Fruit fly (Drosophila melanogaster) whole organism, embryonic: ENCODE results near the gene CCAP.
A peak's percentile ranks its signal among the peaks of the same experiment; 100 is the strongest.

ENCODE experiments used
- Atf3 ChIP-seq: fragments of 200-800 bp; sonication (Bioruptor generic); optimal IDR thresholded peaks from 3 replicates; lab custom pipeline; 2016; ENCODE audit warnings: missing biosample characterization, missing genetic modification characterization
- CG12744 ChIP-seq: fragments of 200-800 bp; sonication (Bioruptor generic); optimal IDR thresholded peaks from 2 replicates; lab custom pipeline; 2016; ENCODE audit warnings: missing biosample characterization, missing genetic modification characterization
- CG13287 ChIP-seq: fragments of 200-800 bp; sonication (Bioruptor generic); IDR thresholded peaks from 2 replicates; pipeline ENCODE4 v1.3.6; 2022; ENCODE audit warnings: missing biosample characterization, missing genetic modification characterization; ENCODE audit not compliant: partially characterized antibody
- CG13296 ChIP-seq: fragments of 200-800 bp; sonication (Bioruptor generic); optimal IDR thresholded peaks from 3 replicates; lab custom pipeline; 2018; ENCODE audit warnings: missing biosample characterization, mild to moderate bottlenecking, missing genetic modification characterization
- CG15696 ChIP-seq: fragments of 200-800 bp; sonication (Bioruptor generic); optimal IDR thresholded peaks from 2 replicates; lab custom pipeline; 2019; ENCODE audit warnings: missing biosample characterization, mild to moderate bottlenecking, missing genetic modification characterization, moderate library complexity
- CG17829 ChIP-seq: fragments of 200-800 bp; optimal IDR thresholded peaks from 2 replicates; lab custom pipeline; 2019; ENCODE audit warnings: missing biosample characterization, mild to moderate bottlenecking, missing genetic modification characterization, moderate library complexity
- CG2199 ChIP-seq: fragments of 200-800 bp; sonication (Bioruptor generic); IDR thresholded peaks from 3 replicates; pipeline ENCODE4 v1.3.6; 2022; ENCODE audit warnings: missing biosample characterization, missing genetic modification characterization
- CG2678 ChIP-seq: fragments of 200-800 bp; sonication (Bioruptor generic); optimal IDR thresholded peaks from 3 replicates; lab custom pipeline; 2019; ENCODE audit warnings: missing biosample characterization, mild to moderate bottlenecking, missing genetic modification characterization, moderate library complexity
- CG31388 ChIP-seq: fragments of 200-800 bp; sonication (Bioruptor generic); optimal IDR thresholded peaks from 2 replicates; lab custom pipeline; 2016; ENCODE audit warnings: missing biosample characterization, missing genetic modification characterization
- CG3847 ChIP-seq: fragments of 200-800 bp; sonication (Bioruptor generic); IDR thresholded peaks from 2 replicates; pipeline ENCODE4 v1.3.6; 2022; ENCODE audit warnings: missing biosample characterization, missing genetic modification characterization
- CG4282 ChIP-seq: fragments of 200-800 bp; sonication (Bioruptor generic); optimal IDR thresholded peaks from 2 replicates; lab custom pipeline; 2016; ENCODE audit warnings: missing biosample characterization, missing genetic modification characterization
- CG4617 ChIP-seq: fragments of 200-800 bp; sonication (Bioruptor generic); optimal IDR thresholded peaks from 3 replicates; lab custom pipeline; 2016; ENCODE audit warnings: missing biosample characterization, missing genetic modification characterization, borderline replicate concordance
- CG7271 ChIP-seq: fragments of 200-800 bp; sonication (Bioruptor generic); optimal IDR thresholded peaks from 2 replicates; lab custom pipeline; 2018; ENCODE audit warnings: missing biosample characterization, mild to moderate bottlenecking, missing genetic modification characterization, moderate library complexity
- CG7963 ChIP-seq: fragments of 200-800 bp; sonication (Bioruptor generic); IDR thresholded peaks from 3 replicates; pipeline ENCODE4 v1.3.6; 2022; ENCODE audit warnings: missing biosample characterization, missing genetic modification characterization; ENCODE audit not compliant: partially characterized antibody
- CG9727 ChIP-seq: fragments of 200-800 bp; sonication (Bioruptor generic); optimal IDR thresholded peaks from 3 replicates; lab custom pipeline; 2017; ENCODE audit warnings: missing biosample characterization, mild to moderate bottlenecking, missing genetic modification characterization
- CG9797 ChIP-seq: fragments of 200-800 bp; sonication (Bioruptor generic); optimal IDR thresholded peaks from 3 replicates; lab custom pipeline; 2018; ENCODE audit warnings: missing biosample characterization, mild to moderate bottlenecking, missing genetic modification characterization
- Dll ChIP-seq: fragments of 200-800 bp; sonication (Bioruptor generic); IDR thresholded peaks from 4 replicates; pipeline ENCODE4 v1.3.6; 2022; ENCODE audit warnings: missing biosample characterization, missing genetic modification characterization; ENCODE audit not compliant: partially characterized antibody
- Doc3 ChIP-seq: fragments of 200-800 bp; sonication (Bioruptor generic); IDR thresholded peaks from 3 replicates; pipeline ENCODE4 v1.3.6; 2022; ENCODE audit warnings: missing biosample characterization, missing genetic modification characterization; ENCODE audit not compliant: partially characterized antibody
- Gsc ChIP-seq: fragments of 200-800 bp; sonication (Bioruptor generic); IDR thresholded peaks from 2 replicates; pipeline ENCODE4 v1.3.6; 2022; ENCODE audit warnings: missing biosample characterization, missing genetic modification characterization
- Gug ChIP-seq: fragments of 200-800 bp; sonication (Bioruptor generic); IDR thresholded peaks from 4 replicates; pipeline ENCODE4 v1.3.6; 2022; ENCODE audit warnings: missing biosample characterization, missing genetic modification characterization
- HmgZ ChIP-seq: fragments of 200-800 bp; sonication (Bioruptor generic); optimal IDR thresholded peaks from 2 replicates; lab custom pipeline; 2018; ENCODE audit warnings: missing biosample characterization, mild to moderate bottlenecking, missing genetic modification characterization
- Hr51 ChIP-seq, 2 experiments: fragments of 200-800 bp; sonication (Bioruptor generic); optimal IDR thresholded peaks; 2 replicates in 1 of 2; 3 replicates in 1 of 2; lab custom pipeline; 2016 to 2018; ENCODE audit warnings: missing biosample characterization in 2 of 2, missing genetic modification characterization in 2 of 2, mild to moderate bottlenecking in 1 of 2, moderate library complexity in 1 of 2
- MBD-R2 ChIP-seq: fragments of 200-800 bp; sonication (Bioruptor generic); IDR thresholded peaks from 2 replicates; pipeline ENCODE4 v1.3.6; 2022; ENCODE audit warnings: missing biosample characterization, missing genetic modification characterization
- MESR4 ChIP-seq: fragments of 200-800 bp; sonication (Bioruptor generic); optimal IDR thresholded peaks from 2 replicates; lab custom pipeline; 2018; ENCODE audit warnings: missing biosample characterization, mild to moderate bottlenecking, missing genetic modification characterization, moderate library complexity
- MTF-1 ChIP-seq: fragments of 200-800 bp; sonication (Bioruptor generic); optimal IDR thresholded peaks from 2 replicates; lab custom pipeline; 2018; ENCODE audit warnings: missing biosample characterization, mild to moderate bottlenecking, missing genetic modification characterization, borderline replicate concordance
- Meics ChIP-seq: fragments of 200-800 bp; sonication (Bioruptor generic); optimal IDR thresholded peaks from 2 replicates; lab custom pipeline; 2017; ENCODE audit warnings: missing biosample characterization, mild to moderate bottlenecking, missing genetic modification characterization
- NC2β ChIP-seq: fragments of 200-800 bp; sonication (Bioruptor generic); optimal IDR thresholded peaks from 2 replicates; lab custom pipeline; 2016; ENCODE audit warnings: missing biosample characterization, missing genetic modification characterization
- Opbp ChIP-seq: fragments of 200-800 bp; sonication (Bioruptor generic); IDR thresholded peaks from 3 replicates; pipeline ENCODE4 v1.3.6; 2022; ENCODE audit warnings: missing biosample characterization, missing genetic modification characterization; ENCODE audit not compliant: partially characterized antibody
- Sin3A ChIP-seq: fragments of >200 bp; optimal IDR thresholded peaks from 2 replicates; lab custom pipeline; 2018
- Sox102F ChIP-seq: fragments of 200-800 bp; sonication (Bioruptor generic); optimal IDR thresholded peaks from 2 replicates; lab custom pipeline; 2018; ENCODE audit warnings: missing biosample characterization, mild to moderate bottlenecking, missing genetic modification characterization, moderate library complexity
- Ssrp ChIP-seq: fragments of 200-800 bp; sonication (Bioruptor generic); optimal IDR thresholded peaks from 2 replicates; lab custom pipeline; 2018; ENCODE audit warnings: missing biosample characterization, mild to moderate bottlenecking, missing genetic modification characterization, moderate library complexity
- YL-1 ChIP-seq: fragments of 200-800 bp; sonication (Bioruptor generic); optimal IDR thresholded peaks from 3 replicates; lab custom pipeline; 2017; ENCODE audit warnings: missing biosample characterization, mild to moderate bottlenecking, missing genetic modification characterization
- abd-A ChIP-seq: fragments of 200-800 bp; sonication (Bioruptor generic); optimal IDR thresholded peaks from 3 replicates; lab custom pipeline; 2019; ENCODE audit warnings: missing biosample characterization, mild to moderate bottlenecking, missing genetic modification characterization, moderate library complexity
- bbx ChIP-seq: fragments of 200-800 bp; sonication (Bioruptor generic); IDR thresholded peaks from 2 replicates; pipeline ENCODE4 v1.3.6; 2022; ENCODE audit warnings: missing biosample characterization, missing genetic modification characterization; ENCODE audit not compliant: partially characterized antibody
- btn ChIP-seq: fragments of 200-800 bp; sonication (Bioruptor generic); optimal IDR thresholded peaks from 2 replicates; lab custom pipeline; 2016; ENCODE audit warnings: missing biosample characterization, missing genetic modification characterization
- chinmo ChIP-seq: fragments of 200-800 bp; sonication (Bioruptor generic); IDR thresholded peaks from 4 replicates; pipeline ENCODE4 v1.3.6; 2022; ENCODE audit warnings: missing biosample characterization, missing genetic modification characterization; ENCODE audit not compliant: partially characterized antibody
- dan ChIP-seq: fragments of 200-800 bp; sonication (Bioruptor generic); IDR thresholded peaks from 2 replicates; pipeline ENCODE4 v1.3.6; 2022; ENCODE audit warnings: missing biosample characterization, missing genetic modification characterization
- dysf ChIP-seq: fragments of 200-800 bp; sonication (Bioruptor generic); IDR thresholded peaks from 3 replicates; pipeline ENCODE4 v1.3.6; 2022; ENCODE audit warnings: missing biosample characterization, missing genetic modification characterization
- hb ChIP-seq: fragments of 200-800 bp; sonication (Bioruptor generic); IDR thresholded peaks from 3 replicates; pipeline ENCODE4 v1.3.6; 2022; ENCODE audit warnings: missing biosample characterization, missing genetic modification characterization; ENCODE audit not compliant: partially characterized antibody
- knrl ChIP-seq: fragments of 200-800 bp; sonication (Bioruptor generic); IDR thresholded peaks from 3 replicates; pipeline ENCODE4 v1.3.6; 2022; ENCODE audit warnings: missing biosample characterization, missing genetic modification characterization; ENCODE audit not compliant: partially characterized antibody
- lbe ChIP-seq: fragments of 200-800 bp; sonication (Bioruptor generic); optimal IDR thresholded peaks from 2 replicates; lab custom pipeline; 2016; ENCODE audit warnings: missing biosample characterization, mild to moderate bottlenecking, missing genetic modification characterization
- lmd ChIP-seq: fragments of 200-800 bp; sonication (Bioruptor generic); IDR thresholded peaks from 2 replicates; pipeline ENCODE4 v1.3.6; 2022; ENCODE audit warnings: missing biosample characterization, missing genetic modification characterization
- oc ChIP-seq: fragments of 200-800 bp; sonication (Bioruptor generic); optimal IDR thresholded peaks from 2 replicates; lab custom pipeline; 2018; ENCODE audit warnings: missing biosample characterization, mild to moderate bottlenecking, missing genetic modification characterization, moderate library complexity
- prd ChIP-seq, 3 experiments: fragments of >200 bp in 2 of 3; fragments of 200-800 bp in 1 of 3; sonication (Bioruptor generic) in 1 of 3; optimal IDR thresholded peaks in 2 of 3; IDR thresholded peaks in 1 of 3; 2 replicates in 2 of 3; 3 replicates in 1 of 3; pipeline versions ENCODE4 v1.3.6 to Lab custom; 2017 to 2022; ENCODE audit warnings: missing biosample characterization in 1 of 3, missing genetic modification characterization in 1 of 3
- rib ChIP-seq: fragments of 200-800 bp; sonication (Bioruptor generic); IDR thresholded peaks from 2 replicates; pipeline ENCODE4 v1.3.6; 2022; ENCODE audit warnings: missing biosample characterization, missing genetic modification characterization
- shn ChIP-seq: fragments of 200-800 bp; sonication (Bioruptor generic); optimal IDR thresholded peaks from 3 replicates; lab custom pipeline; 2016; ENCODE audit warnings: missing biosample characterization, missing genetic modification characterization
- stwl ChIP-seq: fragments of 200-800 bp; sonication (Bioruptor generic); optimal IDR thresholded peaks from 3 replicates; lab custom pipeline; 2018; ENCODE audit warnings: missing biosample characterization, mild to moderate bottlenecking, missing genetic modification characterization, moderate library complexity
- zen2 ChIP-seq: fragments of 200-800 bp; sonication (Bioruptor generic); IDR thresholded peaks from 3 replicates; pipeline ENCODE4 v1.3.6; 2022; ENCODE audit warnings: missing biosample characterization, missing genetic modification characterization; ENCODE audit not compliant: partially characterized antibody
- zfh2 ChIP-seq: fragments of 200-800 bp; sonication (Bioruptor generic); optimal IDR thresholded peaks from 2 replicates; lab custom pipeline; 2016; ENCODE audit warnings: missing biosample characterization, missing genetic modification characterization

Gene CCAP

dm6 chr3R:22720808-22721306 lies 19.0 kb upstream of the CCAP start, which contains the start of gene wge (continued):
- TF ChIP-seq CG2199 (GFP tag; lab: Robert Waterston, UW) (no peak), CG12744 (GFP tag; lab: Kevin White, UChicago) (no peak), stwl (tag; lab: Kevin White, UChicago) (peak; percentile 48), lbe (GFP tag; lab: Kevin White, UChicago) (peak; percentile 39), MBD-R2 (GFP tag; lab: Robert Waterston, UW) (0 out of 2 replicates have a peak, but pooled peaks have one; percentile 5), hb (peak; percentile 67; the same call in 2 of the 3 replicates), CG13287 (peak; percentile 79), CG4617 (GFP tag; lab: Kevin White, UChicago) (peak; percentile 88), Gsc (no peak), bbx (peak; percentile 74), Doc3 (GFP tag; lab: Robert Waterston, UW) (peak; percentile 44; the same call in 2 of the 3 replicates), CG15696 (tag; lab: Kevin White, UChicago) (no peak), CG17829 (tag; lab: Kevin White, UChicago) (peak; percentile 25), CG9797 (GFP tag; lab: Kevin White, UChicago) (peak; percentile 65), MESR4 (GFP tag; lab: Kevin White, UChicago) (peak; percentile 74), CG13296 (GFP tag; lab: Kevin White, UChicago) (no peak), HmgZ (tag; lab: Kevin White, UChicago) (peak; percentile 22), CG31388 (GFP tag; lab: Kevin White, UChicago) (no peak), Gug (GFP tag; lab: Robert Waterston, UW) (no peak), rib (no peak), chinmo (GFP tag; lab: Robert Waterston, UW) (peak; percentile 71; the same call in 1 of the 4 replicates), CG7271 (tag; lab: Kevin White, UChicago) (no peak), btn (GFP tag; lab: Kevin White, UChicago) (no peak), CG4282 (GFP tag; lab: Kevin White, UChicago) (no peak), NC2β (GFP tag; lab: Kevin White, UChicago) (no peak), dan (no peak), shn (GFP tag; lab: Kevin White, UChicago) (no peak), abd-A (tag; lab: Kevin White, UChicago) (peak; percentile 31), knrl (GFP tag; lab: Robert Waterston, UW) (peak; percentile 54), CG2678 (peak; percentile 1), Opbp (peak; percentile 58; the same call in 1 of the 3 replicates), Dll (GFP tag; lab: Robert Waterston, UW) (peak; percentile 71; the same call in 3 of the 4 replicates), CG7963 (GFP tag; lab: Robert Waterston, UW) (peak; percentile 55; the same call in 1 of the 3 replicates), Atf3 (GFP tag; lab: Kevin White, UChicago) (no peak)

- TF ChIP-seq MTF-1, result no peak
- peak; percentile 44 for TF ChIP-seq CG9727 (GFP tag; lab: Kevin White, UChicago)
- TF ChIP-seq CG2678, result peak; percentile 60
- TF ChIP-seq oc (tag; lab: Kevin White, UChicago), result no peak
- TF ChIP-seq zfh2 (GFP tag; lab: Kevin White, UChicago), result no peak
- peak; percentile 6 for TF ChIP-seq Meics (GFP tag; lab: Kevin White, UChicago)
- no peak for TF ChIP-seq CG31388 (GFP tag; lab: Kevin White, UChicago)
- TF ChIP-seq dysf, result no peak; the same call in 2 of the 3 replicates
- TF ChIP-seq Hr51 (GFP tag; optimal IDR thresholded peaks at IDR 0.05; lab: Kevin White, UChicago), result peak in 1 of 2 experiments; percentile 41
- no peak for TF ChIP-seq prd (optimal IDR thresholded peaks at IDR 0.05; lab: Kevin White, UChicago)
- TF ChIP-seq prd (GFP tag; IDR thresholded peaks at IDR 0.05; lab: Robert Waterston, UW), result 0 out of 3 replicates have a peak, but pooled peaks have one; percentile 23
- TF ChIP-seq Sox102F (GFP tag; lab: Kevin White, UChicago), result peak; percentile 33
- TF ChIP-seq lmd (GFP tag; lab: Robert Waterston, UW), result peak; percentile 21; the same call in 1 of the 2 replicates
- TF ChIP-seq Ssrp (tag; lab: Kevin White, UChicago), result peak; percentile 31
- no peak for TF ChIP-seq Sin3A (lab: Kevin White, UChicago)
- no peak for TF ChIP-seq YL-1
- 0 out of 2 replicates have a peak, but pooled peaks have one; percentile 18 for TF ChIP-seq CG3847 (GFP tag; lab: Robert Waterston, UW)
- TF ChIP-seq zen2 (GFP tag; lab: Robert Waterston, UW), result no peak
Observed at dm6 chr3R:22719607-22719949, 17.7 kb upstream of the CCAP start.
